Fruit fly (Drosophila melanogaster) whole organism, embryonic: ENCODE results near the gene SrpRbeta.

ENCODE experiments used
- CG14667 ChIP-seq: fragments of 200-800 bp; sonication (Bioruptor generic); IDR thresholded peaks from 2 replicates; pipeline ENCODE4 v1.3.6; 2022; ENCODE audit warnings: missing biosample characterization, missing genetic modification characterization
- CG14860 ChIP-seq: fragments of 200-800 bp; sonication (Bioruptor generic); IDR thresholded peaks from 3 replicates; pipeline ENCODE4 v1.3.6; 2022; ENCODE audit warnings: missing biosample characterization, missing genetic modification characterization; ENCODE audit not compliant: partially characterized antibody
- CG15514 ChIP-seq: fragments of 200-800 bp; sonication (Bioruptor generic); optimal IDR thresholded peaks from 3 replicates; lab custom pipeline; 2017; ENCODE audit warnings: missing biosample characterization, missing genetic modification characterization, mild to moderate bottlenecking, moderate library complexity, missing genetic modification reagents
- CG15601 ChIP-seq: fragments of 200-800 bp; sonication (Bioruptor generic); optimal IDR thresholded peaks from 3 replicates; lab custom pipeline; 2019; ENCODE audit warnings: missing biosample characterization, mild to moderate bottlenecking, missing genetic modification characterization, moderate library complexity
- CG33557 ChIP-seq: fragments of 200-800 bp; sonication (Bioruptor generic); optimal IDR thresholded peaks from 2 replicates; lab custom pipeline; 2019; ENCODE audit warnings: missing biosample characterization, mild to moderate bottlenecking, missing genetic modification characterization, moderate library complexity
- CG43689 ChIP-seq: fragments of 200-800 bp; sonication (Bioruptor generic); IDR thresholded peaks from 2 replicates; pipeline ENCODE4 v1.3.6; 2022; ENCODE audit warnings: missing biosample characterization, missing genetic modification characterization
- CG5180 ChIP-seq: fragments of 200-800 bp; sonication (Bioruptor generic); optimal IDR thresholded peaks from 3 replicates; lab custom pipeline; 2017; ENCODE audit warnings: missing biosample characterization, missing genetic modification characterization, mild to moderate bottlenecking, moderate library complexity, missing genetic modification reagents
- CG6689 ChIP-seq: fragments of 200-800 bp; sonication (Bioruptor generic); IDR thresholded peaks from 2 replicates; pipeline ENCODE4 v1.3.6; 2022; ENCODE audit warnings: missing biosample characterization, missing genetic modification characterization
- CG7745 ChIP-seq: fragments of 200-800 bp; sonication (Bioruptor generic); optimal IDR thresholded peaks from 2 replicates; lab custom pipeline; 2018; ENCODE audit warnings: missing biosample characterization, mild to moderate bottlenecking, missing genetic modification characterization, moderate library complexity
- CG9876 ChIP-seq: fragments of 200-800 bp; sonication (Bioruptor generic); optimal IDR thresholded peaks from 2 replicates; lab custom pipeline; 2016; ENCODE audit warnings: missing biosample characterization, missing genetic modification characterization
- Chrac-16 ChIP-seq: fragments of 200-800 bp; sonication (Bioruptor generic); optimal IDR thresholded peaks from 3 replicates; lab custom pipeline; 2016; ENCODE audit warnings: missing biosample characterization, missing genetic modification characterization
- CoRest ChIP-seq: fragments of 200-800 bp; sonication (Bioruptor generic); optimal IDR thresholded peaks from 3 replicates; lab custom pipeline; 2018; ENCODE audit warnings: missing biosample characterization, mild to moderate bottlenecking, missing genetic modification characterization, moderate library complexity
- D19A ChIP-seq: fragments of 200-800 bp; optimal IDR thresholded peaks from 3 replicates; lab custom pipeline; 2019; ENCODE audit warnings: missing biosample characterization, mild to moderate bottlenecking, missing genetic modification characterization, moderate library complexity
- Dbx ChIP-seq: fragments of 200-800 bp; sonication (Bioruptor generic); IDR thresholded peaks from 3 replicates; pipeline ENCODE4 v1.3.6; 2022; ENCODE audit warnings: missing biosample characterization, missing genetic modification characterization
- Eip74EF ChIP-seq, 2 experiments: fragments of 200-800 bp in 1 of 2; fragments of >200 bp in 1 of 2; sonication (Bioruptor generic) in 1 of 2; optimal IDR thresholded peaks; 2 replicates each; lab custom pipeline; 2017 to 2019; ENCODE audit warnings: missing biosample characterization in 2 of 2, missing genetic modification characterization in 2 of 2, mild to moderate bottlenecking in 1 of 2, moderate library complexity in 1 of 2
- GATAe ChIP-seq: fragments of 200-800 bp; sonication (Bioruptor generic); conservative IDR thresholded peaks from 2 replicates; pipeline ENCODE4 v1.3.6; 2022; ENCODE audit warnings: missing biosample characterization, missing genetic modification characterization
- Gug ChIP-seq: fragments of 200-800 bp; sonication (Bioruptor generic); IDR thresholded peaks from 4 replicates; pipeline ENCODE4 v1.3.6; 2022; ENCODE audit warnings: missing biosample characterization, missing genetic modification characterization
- Hand ChIP-seq: fragments of 200-800 bp; sonication (Bioruptor generic); optimal IDR thresholded peaks from 2 replicates; lab custom pipeline; 2017; ENCODE audit warnings: mild to moderate bottlenecking, missing biosample characterization, missing genetic modification reagents, missing genetic modification characterization
- Hr78 ChIP-seq, 2 experiments: fragments of 200-800 bp in 1 of 2; fragments of >200 bp in 1 of 2; sonication (Bioruptor generic) in 1 of 2; optimal IDR thresholded peaks; 2 replicates each; lab custom pipeline; 2017 to 2019; ENCODE audit warnings: missing biosample characterization in 2 of 2, missing genetic modification characterization in 2 of 2, mild to moderate bottlenecking in 1 of 2, moderate library complexity in 1 of 2
- Nf-YB ChIP-seq: fragments of 200-800 bp; sonication (Bioruptor generic); optimal IDR thresholded peaks from 3 replicates; lab custom pipeline; 2019; ENCODE audit warnings: missing biosample characterization, mild to moderate bottlenecking, missing genetic modification characterization, moderate library complexity
- Nf-YC ChIP-seq: fragments of 200-800 bp; optimal IDR thresholded peaks from 3 replicates; lab custom pipeline; 2019; ENCODE audit warnings: missing biosample characterization, mild to moderate bottlenecking, missing genetic modification characterization, moderate library complexity
- Ptx1 ChIP-seq: fragments of 200-800 bp; sonication (Bioruptor generic); IDR thresholded peaks from 2 replicates; pipeline ENCODE4 v1.3.6; 2022; ENCODE audit warnings: missing biosample characterization, missing genetic modification characterization
- Sin3A ChIP-seq: fragments of >200 bp; optimal IDR thresholded peaks from 2 replicates; lab custom pipeline; 2018
- Spps ChIP-seq: fragments of 200-800 bp; sonication (Bioruptor generic); optimal IDR thresholded peaks from 2 replicates; lab custom pipeline; 2018; ENCODE audit warnings: missing biosample characterization, mild to moderate bottlenecking, missing genetic modification characterization
- amos ChIP-seq: fragments of 200-800 bp; sonication (Bioruptor generic); IDR thresholded peaks from 2 replicates; pipeline ENCODE4 v1.3.6; 2022; ENCODE audit warnings: missing biosample characterization, missing genetic modification characterization; ENCODE audit not compliant: partially characterized antibody
- br ChIP-seq: fragments of >200 bp; optimal IDR thresholded peaks from 2 replicates; lab custom pipeline; 2017
- dmrt99B ChIP-seq: fragments of 200-800 bp; sonication (Bioruptor generic); optimal IDR thresholded peaks from 2 replicates; lab custom pipeline; 2018; ENCODE audit warnings: missing biosample characterization, mild to moderate bottlenecking, missing genetic modification characterization, moderate library complexity
- esg ChIP-seq: fragments of 200-800 bp; sonication (Bioruptor generic); conservative IDR thresholded peaks from 2 replicates; pipeline ENCODE4 v1.3.6; 2022; ENCODE audit warnings: missing biosample characterization, missing genetic modification characterization
- ham ChIP-seq: fragments of 200-800 bp; sonication (Bioruptor generic); IDR thresholded peaks from 2 replicates; pipeline ENCODE4 v1.3.6; 2022; ENCODE audit warnings: missing biosample characterization, missing genetic modification characterization
- hbn ChIP-seq: fragments of 200-800 bp; sonication (Bioruptor generic); IDR thresholded peaks from 2 replicates; pipeline ENCODE4 v1.3.6; 2022; ENCODE audit warnings: missing biosample characterization, missing genetic modification characterization; ENCODE audit not compliant: partially characterized antibody
- ind ChIP-seq: fragments of 200-800 bp; sonication (Bioruptor generic); optimal IDR thresholded peaks from 3 replicates; lab custom pipeline; 2016; ENCODE audit warnings: missing biosample characterization, missing genetic modification characterization
- lbe ChIP-seq: fragments of 200-800 bp; sonication (Bioruptor generic); optimal IDR thresholded peaks from 2 replicates; lab custom pipeline; 2016; ENCODE audit warnings: missing biosample characterization, mild to moderate bottlenecking, missing genetic modification characterization
- nom ChIP-seq: fragments of 200-800 bp; sonication (Bioruptor generic); optimal IDR thresholded peaks from 2 replicates; lab custom pipeline; 2017; ENCODE audit warnings: missing biosample characterization, missing genetic modification characterization, mild to moderate bottlenecking, moderate library complexity, missing genetic modification reagents
- phol ChIP-seq: fragments of 200-800 bp; sonication (Bioruptor generic); optimal IDR thresholded peaks from 3 replicates; lab custom pipeline; 2018; ENCODE audit warnings: missing biosample characterization, mild to moderate bottlenecking, missing genetic modification characterization, moderate library complexity
- ranshi ChIP-seq: fragments of 200-800 bp; sonication (Bioruptor generic); IDR thresholded peaks from 2 replicates; pipeline ENCODE4 v1.3.6; 2022; ENCODE audit warnings: missing biosample characterization, missing genetic modification characterization
- sens ChIP-seq: fragments of 200-800 bp; sonication (Bioruptor generic); peaks from one replicate; lab custom pipeline; 2016; ENCODE audit warnings: missing biosample characterization, missing genetic modification characterization
- slou ChIP-seq: fragments of 200-800 bp; sonication (Bioruptor generic); optimal IDR thresholded peaks from 3 replicates; lab custom pipeline; 2016; ENCODE audit warnings: missing biosample characterization, missing genetic modification characterization
- ssp ChIP-seq: fragments of 200-800 bp; sonication (Bioruptor generic); IDR thresholded peaks from 2 replicates; pipeline ENCODE4 v1.3.6; 2022; ENCODE audit warnings: missing biosample characterization, missing genetic modification characterization
- tup ChIP-seq: fragments of 200-800 bp; sonication (Bioruptor generic); optimal IDR thresholded peaks from 2 replicates; lab custom pipeline; 2016; ENCODE audit warnings: missing biosample characterization, mild to moderate bottlenecking, missing genetic modification characterization, moderate library complexity
- vfl ChIP-seq: fragments of 200-800 bp; sonication (Bioruptor generic); optimal IDR thresholded peaks from 2 replicates; lab custom pipeline; 2016; ENCODE audit warnings: missing biosample characterization, missing genetic modification characterization
- wdn ChIP-seq: fragments of 200-800 bp; sonication (Bioruptor generic); IDR thresholded peaks from 2 replicates; pipeline ENCODE4 v1.3.6; 2022; ENCODE audit warnings: missing biosample characterization, missing genetic modification characterization
- yki ChIP-seq: fragments of >200 bp; optimal IDR thresholded peaks from 3 replicates; lab custom pipeline; 2018
- zfh2 ChIP-seq: fragments of 200-800 bp; sonication (Bioruptor generic); optimal IDR thresholded peaks from 2 replicates; lab custom pipeline; 2016; ENCODE audit warnings: missing biosample characterization, missing genetic modification characterization

SrpRbeta gene

DNA sequence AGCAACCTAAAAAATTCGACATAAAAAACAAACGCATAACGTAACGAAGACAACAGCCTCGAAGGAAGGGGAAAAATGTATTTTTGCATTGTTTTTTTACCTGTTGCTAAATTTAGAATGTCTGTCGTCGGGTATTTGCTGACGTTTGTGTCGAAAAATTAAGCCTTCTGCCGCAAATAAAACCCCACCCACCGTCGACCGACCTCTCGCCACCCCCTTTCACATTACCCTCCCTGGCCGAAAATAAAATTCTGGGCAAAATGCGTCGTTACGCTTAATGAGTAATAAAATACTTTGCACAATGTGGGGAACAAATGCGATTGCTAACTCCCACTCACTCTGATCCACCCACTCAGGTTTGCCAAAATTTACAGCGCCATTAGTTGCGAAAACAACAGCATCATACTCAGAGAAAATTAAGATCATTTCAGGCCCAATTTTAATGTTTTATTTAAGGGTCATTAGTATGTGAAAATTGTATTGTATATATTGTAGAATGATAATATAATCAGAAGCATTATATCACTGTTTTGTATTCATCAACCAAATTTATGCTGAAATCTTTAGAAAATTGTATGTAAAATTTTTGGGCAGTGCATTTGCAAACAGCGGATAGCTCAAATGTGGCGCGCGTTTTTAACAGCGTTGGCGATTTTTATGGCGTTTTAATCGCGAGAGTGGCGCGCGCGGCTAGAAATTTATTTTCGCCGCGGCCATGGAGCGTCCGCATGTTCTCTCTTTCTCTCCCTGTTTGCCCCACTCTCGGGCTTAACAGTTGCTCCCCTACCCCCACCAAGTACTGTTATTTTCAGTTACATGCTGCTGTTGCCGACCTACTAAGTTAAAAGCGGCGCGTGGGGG lies 47.6 kb downstream of the SrpRbeta start (continued):
- peak; percentile 13 for TF ChIP-seq phol (tag; lab: Kevin White, UChicago)
- no peak for TF ChIP-seq esg (GFP tag; lab: Robert Waterston, UW)
- TF ChIP-seq Sin3A (lab: Kevin White, UChicago): no peak
- no peak for TF ChIP-seq Gug (GFP tag; lab: Robert Waterston, UW)
- TF ChIP-seq Nf-YC (tag; lab: Kevin White, UChicago): no peak
- TF ChIP-seq Ptx1 (GFP tag; lab: Robert Waterston, UW): no peak; the same call in 1 of the 2 replicates
- TF ChIP-seq Hr78 (GFP tag; optimal IDR thresholded peaks at IDR 0.05; lab: Kevin White, UChicago): no peak
- peak; percentile 27 for TF ChIP-seq zfh2 (GFP tag; lab: Kevin White, UChicago)
- no peak for TF ChIP-seq CG7745
- peak; percentile 80 for TF ChIP-seq lbe (GFP tag; lab: Kevin White, UChicago)
- no peak for TF ChIP-seq ssp (GFP tag; lab: Robert Waterston, UW)
- peak; percentile 76; the same call in 2 of the 3 replicates for TF ChIP-seq Dbx (GFP tag; lab: Robert Waterston, UW)
- TF ChIP-seq Hand (GFP tag; lab: Kevin White, UChicago): peak; percentile 36
- TF ChIP-seq Spps (tag; lab: Kevin White, UChicago): no peak
- no peak for TF ChIP-seq CG15601
- TF ChIP-seq wdn (GFP tag; lab: Robert Waterston, UW): peak; percentile 42; the same call in 1 of the 2 replicates
- TF ChIP-seq CG33557: no peak
- TF ChIP-seq sens (GFP tag; lab: Kevin White, UChicago): no peak
- TF ChIP-seq CG43689 (GFP tag; lab: Robert Waterston, UW): no peak
- no peak for TF ChIP-seq slou (GFP tag; lab: Kevin White, UChicago)
- TF ChIP-seq br (lab: Kevin White, UChicago): no peak
- TF ChIP-seq tup (GFP tag; lab: Kevin White, UChicago): no peak
- TF ChIP-seq CG14667: 0 out of 2 replicates have a peak, but pooled peaks have one; percentile 25
- TF ChIP-seq Chrac-16 (GFP tag; lab: Kevin White, UChicago): no peak
- TF ChIP-seq CG9876 (GFP tag; lab: Kevin White, UChicago): no peak
- TF ChIP-seq nom (GFP tag; lab: Kevin White, UChicago): no peak
- TF ChIP-seq ranshi (GFP tag; lab: Robert Waterston, UW): peak; percentile 56
- TF ChIP-seq CoRest (tag; lab: Kevin White, UChicago): peak; percentile 38
- TF ChIP-seq CG15514 (GFP tag; lab: Kevin White, UChicago): peak; percentile 32
- TF ChIP-seq ind (GFP tag; lab: Kevin White, UChicago): peak; percentile 28
- TF ChIP-seq yki (lab: Kevin White, UChicago): no peak
- no peak for TF ChIP-seq CG6689 (GFP tag; lab: Robert Waterston, UW)
- TF ChIP-seq hbn (GFP tag; lab: Robert Waterston, UW): no peak
- no peak for TF ChIP-seq GATAe (GFP tag; lab: Robert Waterston, UW)
- TF ChIP-seq amos: no peak
- TF ChIP-seq Nf-YB (GFP tag; lab: Kevin White, UChicago): no peak
- TF ChIP-seq CG14860 (GFP tag; lab: Robert Waterston, UW): no peak
- TF ChIP-seq vfl (GFP tag; lab: Kevin White, UChicago): peak; percentile 20
- TF ChIP-seq dmrt99B (tag; lab: Kevin White, UChicago): peak; percentile 5
- no peak for TF ChIP-seq CG5180 (GFP tag; lab: Kevin White, UChicago)
- no peak for TF ChIP-seq Eip74EF (GFP tag; optimal IDR thresholded peaks at IDR 0.05; lab: Kevin White, UChicago)
- TF ChIP-seq D19A (tag; lab: Kevin White, UChicago): no peak
- no peak for TF ChIP-seq ham (GFP tag; lab: Robert Waterston, UW)
